Worm (Caenorhabditis elegans): ENCODE data around the gene K04F1.8.

DNA sequence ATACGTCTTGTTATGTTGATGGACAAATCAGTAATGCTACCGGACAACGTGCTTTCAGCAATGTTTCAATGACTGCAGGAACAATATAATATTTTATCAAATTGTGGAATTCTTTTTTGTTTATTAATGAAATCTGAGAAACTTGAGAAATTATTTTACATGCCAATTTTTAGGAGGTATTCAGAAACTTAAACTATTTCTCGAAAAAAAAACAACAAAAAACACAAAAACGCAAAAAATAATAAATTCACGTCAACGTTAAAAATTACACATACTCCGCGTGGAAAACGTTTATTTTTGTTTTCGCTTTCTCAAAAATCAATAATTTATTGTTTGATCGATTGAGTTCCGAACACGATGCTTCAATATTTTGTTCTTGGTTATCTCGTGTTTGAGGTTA lies 24.8 kb upstream of the K04F1.8 start, which contains the start of gene Y46H3D.1:
- TF ChIP-seq aha-1 (tag) (no peak), R02D3.7 (tag; optimal IDR thresholded peaks at IDR 0.05) (no peak)
